Worm (Caenorhabditis elegans): ENCODE measurements around the gene col-118.

Gene col-118

DNA sequence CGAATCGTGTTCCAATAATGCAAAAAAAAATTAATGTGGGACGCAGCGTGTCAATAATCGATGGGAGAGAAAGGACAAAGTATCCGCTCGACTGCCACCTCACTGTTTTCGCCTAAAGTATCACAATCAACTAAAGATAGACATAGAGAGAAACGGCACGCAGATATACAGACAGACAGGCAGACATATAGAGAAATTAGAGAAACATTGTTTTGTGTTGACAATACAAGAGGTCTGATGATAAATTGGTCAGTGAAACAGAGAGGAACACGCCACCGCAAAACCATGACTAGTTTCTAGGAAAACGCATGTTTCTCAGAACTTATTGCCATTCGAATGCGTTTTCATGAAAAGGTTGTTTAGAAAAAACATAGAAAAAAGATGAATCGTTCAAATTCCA is 17.4 kb upstream of the col-118 start, which contains the start of gene T28C6.8:
Gene T28C6.8, minus strand, starts transcription at position 137 of the 400 bp plus-strand sequence.
- TF ChIP-seq nfya-1 (tag; optimal IDR thresholded peaks at IDR 0.05; ENCODE audit: insufficient read depth) (no peak), unc-62 (GFP tag; optimal IDR thresholded peaks at IDR 0.05) (no peak), nhr-23 (tag; optimal IDR thresholded peaks at IDR 0.05) (peak; percentile 21), ceh-82 (tag; optimal IDR thresholded peaks at IDR 0.05) (no peak), elt-2 (tag; optimal IDR thresholded peaks at IDR 0.05) (peak; percentile 45), daf-12 (tag; optimal IDR thresholded peaks at IDR 0.05) (no peak), lin-15B (tag; optimal IDR thresholded peaks at IDR 0.05) (peak; percentile 1), ceh-28 (tag; optimal IDR thresholded peaks at IDR 0.05) (peak; percentile 38), R02D3.7 (tag; optimal IDR thresholded peaks at IDR 0.05) (peak; percentile 7), nhr-25 (tag; optimal IDR thresholded peaks at IDR 0.05) (peak; percentile 66), pha-4 (tag; optimal IDR thresholded peaks at IDR 0.05) (peak; percentile 89), pqm-1 (tag; optimal IDR thresholded peaks at IDR 0.05) (peak; percentile 88)

ce11 chrIV:8840161-8840765 is 7.8 kb upstream of the col-118 start, which contains the start of the genes T28C6.11 and T11B7.1:
Gene T28C6.11, minus strand, starts transcription at chrIV:8840261.
Gene T11B7.1, plus strand, starts transcription at chrIV:8840715.
- TF ChIP-seq nhr-77 (tag; optimal IDR thresholded peaks at IDR 0.05) (no peak), snpc-4 (tag; optimal IDR thresholded peaks at IDR 0.05) (no peak), ceh-9 (tag; optimal IDR thresholded peaks at IDR 0.05) (no peak), jun-1 (tag; optimal IDR thresholded peaks at IDR 0.05) (no peak), nhr-28 (tag; optimal IDR thresholded peaks at IDR 0.05) (no peak), pqm-1 (tag; optimal IDR thresholded peaks at IDR 0.05) (no peak), sea-2 (GFP tag; optimal IDR thresholded peaks at IDR 0.05) (no peak), nhr-23 (tag; optimal IDR thresholded peaks at IDR 0.05) (no peak), ztf-4 (tag; optimal IDR thresholded peaks at IDR 0.05) (no peak), elt-3 (tag; optimal IDR thresholded peaks at IDR 0.05) (no peak), lin-39 (tag; optimal IDR thresholded peaks at IDR 0.05) (no peak), ZK546.5 (tag; optimal IDR thresholded peaks at IDR 0.05) (no peak), ztf-11 (tag; optimal IDR thresholded peaks at IDR 0.05) (no peak), ceh-16 (tag; optimal IDR thresholded peaks at IDR 0.05) (no peak), daf-12 (tag; optimal IDR thresholded peaks at IDR 0.05) (no peak)

ce11 chrIV:8844457-8844856 is 3.6 kb upstream of the col-118 start, which contains the start of gene T11B7.2:
Gene T11B7.2, minus strand, starts transcription at chrIV:8844557.
- TF ChIP-seq nhr-67 (tag; optimal IDR thresholded peaks at IDR 0.05) (no peak), nhr-43 (tag; optimal IDR thresholded peaks at IDR 0.05; ENCODE audit: poor library complexity, severe bottlenecking) (no peak), nhr-237 (tag; optimal IDR thresholded peaks at IDR 0.05) (no peak), ztf-4 (tag; optimal IDR thresholded peaks at IDR 0.05) (no peak), ceh-82 (tag; optimal IDR thresholded peaks at IDR 0.05) (no peak), lsy-12 (tag; optimal IDR thresholded peaks at IDR 0.05) (no peak), ZK546.5 (tag; optimal IDR thresholded peaks at IDR 0.05) (no peak), snpc-4 (tag; optimal IDR thresholded peaks at IDR 0.05) (no peak), elt-2 (tag; optimal IDR thresholded peaks at IDR 0.05) (no peak), nhr-11 (tag; optimal IDR thresholded peaks at IDR 0.05) (no peak), skn-1 (tag; optimal IDR thresholded peaks at IDR 0.05) (no peak)

DNA sequence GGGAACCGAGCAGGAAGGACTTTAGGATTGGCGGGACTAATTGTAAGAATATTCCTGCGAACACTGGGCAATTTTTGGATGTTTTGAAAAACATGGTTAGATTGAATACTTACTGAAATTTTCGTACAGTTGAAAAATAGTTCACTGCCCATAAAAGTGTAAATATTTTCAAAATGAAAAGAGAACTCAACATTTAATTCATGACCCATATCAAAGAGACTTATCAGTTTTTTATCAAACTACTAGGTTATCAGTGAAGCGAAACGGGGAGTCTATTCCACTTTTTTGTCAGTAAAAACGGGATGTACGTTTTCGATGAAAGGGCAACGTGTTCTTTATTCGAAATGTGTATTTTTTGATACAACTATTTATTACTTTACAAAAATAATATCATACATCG is 2.1 kb upstream of the col-118 start:
- TF ChIP-seq elt-1 (tag; optimal IDR thresholded peaks at IDR 0.05): no peak
- TF ChIP-seq pqm-1 (tag; optimal IDR thresholded peaks at IDR 0.05): peak; percentile 55
- TF ChIP-seq jun-1 (tag; optimal IDR thresholded peaks at IDR 0.05): peak; percentile 4
- TF ChIP-seq mdl-1 (tag; optimal IDR thresholded peaks at IDR 0.05): no peak
- TF ChIP-seq pha-4 (tag; optimal IDR thresholded peaks at IDR 0.05): peak; percentile 23
- TF ChIP-seq fkh-2 (tag; optimal IDR thresholded peaks at IDR 0.05): no peak
- peak; percentile 81 for TF ChIP-seq elt-2 (tag; optimal IDR thresholded peaks at IDR 0.05)
- TF ChIP-seq nhr-28 (tag; optimal IDR thresholded peaks at IDR 0.05): no peak
- TF ChIP-seq lin-39 (tag; optimal IDR thresholded peaks at IDR 0.05): no peak
- TF ChIP-seq ceh-82 (tag; optimal IDR thresholded peaks at IDR 0.05): no peak
- TF ChIP-seq nhr-77 (tag; optimal IDR thresholded peaks at IDR 0.05): no peak
- TF ChIP-seq R02D3.7 (tag; optimal IDR thresholded peaks at IDR 0.05): no peak
- TF ChIP-seq ceh-16 (tag; optimal IDR thresholded peaks at IDR 0.05): no peak

ce11 chrIV:8848983-8849382 is 965 bp downstream of the col-118 start:
- no peak for TF ChIP-seq fos-1 (tag; optimal IDR thresholded peaks at IDR 0.05)
- TF ChIP-seq egl-27 (tag; optimal IDR thresholded peaks at IDR 0.05): no peak
- no peak for TF ChIP-seq sea-2 (GFP tag; optimal IDR thresholded peaks at IDR 0.05)
- TF ChIP-seq pha-4 (tag; optimal IDR thresholded peaks at IDR 0.05): no peak
- TF ChIP-seq pqm-1 (tag; optimal IDR thresholded peaks at IDR 0.05): no peak
- no peak for TF ChIP-seq ceh-16 (tag; optimal IDR thresholded peaks at IDR 0.05)
- TF ChIP-seq ceh-28 (tag; optimal IDR thresholded peaks at IDR 0.05): no peak
- no peak for TF ChIP-seq nhr-12 (tag; optimal IDR thresholded peaks at IDR 0.05)
- no peak for TF ChIP-seq hmg-11 (tag; optimal IDR thresholded peaks at IDR 0.05)
- no peak for TF ChIP-seq ztf-4 (tag; optimal IDR thresholded peaks at IDR 0.05)
- TF ChIP-seq unc-62 (GFP tag; optimal IDR thresholded peaks at IDR 0.05): no peak
- TF ChIP-seq nhr-11 (tag; optimal IDR thresholded peaks at IDR 0.05): no peak
- no peak for TF ChIP-seq tbx-2 (tag; optimal IDR thresholded peaks at IDR 0.05)
- no peak for TF ChIP-seq mdl-1 (tag; optimal IDR thresholded peaks at IDR 0.05)

All from whole organism, L3 larva.